Fruit fly (Drosophila melanogaster) whole organism, embryonic: ENCODE measurements around the gene pasi2.

Source experiments
- Ada2b ChIP-seq: fragments of 200-800 bp; sonication (Bioruptor generic); IDR thresholded peaks from 2 replicates; pipeline ENCODE4 v1.3.6; 2022; ENCODE audit warnings: missing biosample characterization, missing genetic modification characterization
- Asciz ChIP-seq: fragments of 200-800 bp; sonication (Bioruptor generic); optimal IDR thresholded peaks from 2 replicates; lab custom pipeline; 2017; ENCODE audit warnings: missing biosample characterization, mild to moderate bottlenecking, missing genetic modification characterization, missing genetic modification reagents
- Atf-2 ChIP-seq: fragments of 200-800 bp; sonication (Bioruptor generic); optimal IDR thresholded peaks from 2 replicates; lab custom pipeline; 2016; ENCODE audit warnings: missing biosample characterization, missing genetic modification characterization
- Bdp1 ChIP-seq: fragments of 200-800 bp; sonication (Bioruptor generic); optimal IDR thresholded peaks from 3 replicates; lab custom pipeline; 2016; ENCODE audit warnings: missing biosample characterization, missing genetic modification characterization
- BtbVII ChIP-seq: fragments of 200-800 bp; sonication (Bioruptor generic); optimal IDR thresholded peaks from 3 replicates; lab custom pipeline; 2017; ENCODE audit warnings: missing biosample characterization, mild to moderate bottlenecking, missing genetic modification characterization
- Bteb2 ChIP-seq: fragments of 200-800 bp; sonication (Bioruptor generic); optimal IDR thresholded peaks from 2 replicates; lab custom pipeline; 2016; ENCODE audit warnings: missing biosample characterization, missing genetic modification characterization
- CG10462 ChIP-seq: fragments of 200-800 bp; sonication (Bioruptor generic); optimal IDR thresholded peaks from 2 replicates; lab custom pipeline; 2016; ENCODE audit warnings: missing biosample characterization, missing genetic modification characterization
- CG12299 ChIP-seq: fragments of 200-800 bp; sonication (Bioruptor generic); optimal IDR thresholded peaks from 2 replicates; lab custom pipeline; 2018; ENCODE audit warnings: missing biosample characterization, mild to moderate bottlenecking, missing genetic modification characterization
- CG13894 ChIP-seq: fragments of 200-800 bp; sonication (Bioruptor generic); optimal IDR thresholded peaks from 3 replicates; lab custom pipeline; 2018; ENCODE audit warnings: missing biosample characterization, mild to moderate bottlenecking, missing genetic modification characterization, moderate library complexity
- CG17829 ChIP-seq: fragments of 200-800 bp; optimal IDR thresholded peaks from 2 replicates; lab custom pipeline; 2019; ENCODE audit warnings: missing biosample characterization, mild to moderate bottlenecking, missing genetic modification characterization, moderate library complexity
- CG2678 ChIP-seq: fragments of 200-800 bp; sonication (Bioruptor generic); optimal IDR thresholded peaks from 3 replicates; lab custom pipeline; 2019; ENCODE audit warnings: missing biosample characterization, mild to moderate bottlenecking, missing genetic modification characterization, moderate library complexity
- CG31365 ChIP-seq: fragments of 200-800 bp; sonication (Bioruptor generic); optimal IDR thresholded peaks from 2 replicates; lab custom pipeline; 2018; ENCODE audit warnings: missing biosample characterization, mild to moderate bottlenecking, missing genetic modification characterization
- CG31388 ChIP-seq: fragments of 200-800 bp; sonication (Bioruptor generic); optimal IDR thresholded peaks from 2 replicates; lab custom pipeline; 2016; ENCODE audit warnings: missing biosample characterization, missing genetic modification characterization
- CG6654 ChIP-seq: fragments of 200-800 bp; sonication (Bioruptor generic); optimal IDR thresholded peaks from 2 replicates; lab custom pipeline; 2017; ENCODE audit warnings: missing biosample characterization, mild to moderate bottlenecking, missing genetic modification characterization
- CG6683 ChIP-seq: fragments of 200-800 bp; sonication (Bioruptor generic); optimal IDR thresholded peaks from 2 replicates; lab custom pipeline; 2017; ENCODE audit warnings: missing biosample characterization, mild to moderate bottlenecking, missing genetic modification characterization, missing genetic modification reagents
- CG6689 ChIP-seq: fragments of 200-800 bp; sonication (Bioruptor generic); IDR thresholded peaks from 2 replicates; pipeline ENCODE4 v1.3.6; 2022; ENCODE audit warnings: missing biosample characterization, missing genetic modification characterization
- CG7839 ChIP-seq: fragments of 200-800 bp; sonication (Bioruptor generic); optimal IDR thresholded peaks from 3 replicates; lab custom pipeline; 2018; ENCODE audit warnings: missing biosample characterization, mild to moderate bottlenecking, missing genetic modification characterization, moderate library complexity
- Camta ChIP-seq: fragments of 200-800 bp; sonication (Bioruptor generic); optimal IDR thresholded peaks from 2 replicates; lab custom pipeline; 2016; ENCODE audit warnings: missing biosample characterization, missing genetic modification characterization
- Doc3 ChIP-seq: fragments of 200-800 bp; sonication (Bioruptor generic); IDR thresholded peaks from 3 replicates; pipeline ENCODE4 v1.3.6; 2022; ENCODE audit warnings: missing biosample characterization, missing genetic modification characterization; ENCODE audit not compliant: partially characterized antibody
- Hand ChIP-seq: fragments of 200-800 bp; sonication (Bioruptor generic); optimal IDR thresholded peaks from 2 replicates; lab custom pipeline; 2017; ENCODE audit warnings: mild to moderate bottlenecking, missing biosample characterization, missing genetic modification reagents, missing genetic modification characterization
- Hmx ChIP-seq: fragments of 200-800 bp; sonication (Bioruptor generic); optimal IDR thresholded peaks from 2 replicates; lab custom pipeline; 2016; ENCODE audit warnings: missing biosample characterization, missing genetic modification characterization
- MESR4 ChIP-seq: fragments of 200-800 bp; sonication (Bioruptor generic); optimal IDR thresholded peaks from 2 replicates; lab custom pipeline; 2018; ENCODE audit warnings: missing biosample characterization, mild to moderate bottlenecking, missing genetic modification characterization, moderate library complexity
- Mes4 ChIP-seq: fragments of 200-800 bp; sonication (Bioruptor generic); optimal IDR thresholded peaks from 2 replicates; lab custom pipeline; 2016; ENCODE audit warnings: missing biosample characterization, missing genetic modification characterization
- Nf-YA ChIP-seq: fragments of 200-800 bp; sonication (Bioruptor generic); IDR thresholded peaks from 2 replicates; pipeline ENCODE4 v1.3.6; 2022; ENCODE audit warnings: missing biosample characterization, missing genetic modification characterization
- NfI ChIP-seq: fragments of 200-800 bp; sonication (Bioruptor generic); optimal IDR thresholded peaks from 3 replicates; lab custom pipeline; 2018; ENCODE audit warnings: missing biosample characterization, mild to moderate bottlenecking, missing genetic modification characterization, moderate library complexity
- Pdp1 ChIP-seq, 2 experiments: fragments of 200-800 bp; sonication (Bioruptor generic); optimal IDR thresholded peaks; 3 replicates each; lab custom pipeline; 2016; ENCODE audit warnings: missing biosample characterization in 2 of 2, missing genetic modification characterization in 2 of 2, mild to moderate bottlenecking in 1 of 2, moderate library complexity in 1 of 2
- Ptx1 ChIP-seq: fragments of 200-800 bp; sonication (Bioruptor generic); IDR thresholded peaks from 2 replicates; pipeline ENCODE4 v1.3.6; 2022; ENCODE audit warnings: missing biosample characterization, missing genetic modification characterization
- Spps ChIP-seq: fragments of 200-800 bp; sonication (Bioruptor generic); optimal IDR thresholded peaks from 2 replicates; lab custom pipeline; 2018; ENCODE audit warnings: missing biosample characterization, mild to moderate bottlenecking, missing genetic modification characterization
- Sry-δ ChIP-seq: fragments of 200-800 bp; sonication (Bioruptor generic); optimal IDR thresholded peaks from 2 replicates; lab custom pipeline; 2016; ENCODE audit warnings: missing biosample characterization, missing genetic modification characterization
- abd-A ChIP-seq: fragments of 200-800 bp; sonication (Bioruptor generic); optimal IDR thresholded peaks from 3 replicates; lab custom pipeline; 2019; ENCODE audit warnings: missing biosample characterization, mild to moderate bottlenecking, missing genetic modification characterization, moderate library complexity
- btn ChIP-seq: fragments of 200-800 bp; sonication (Bioruptor generic); optimal IDR thresholded peaks from 2 replicates; lab custom pipeline; 2016; ENCODE audit warnings: missing biosample characterization, missing genetic modification characterization
- da ChIP-seq: fragments of 200-800 bp; sonication (Bioruptor generic); optimal IDR thresholded peaks from 2 replicates; lab custom pipeline; 2016; ENCODE audit warnings: missing biosample characterization, missing genetic modification characterization
- dmrt99B ChIP-seq: fragments of 200-800 bp; sonication (Bioruptor generic); optimal IDR thresholded peaks from 2 replicates; lab custom pipeline; 2018; ENCODE audit warnings: missing biosample characterization, mild to moderate bottlenecking, missing genetic modification characterization, moderate library complexity
- dpn ChIP-seq, 2 experiments: fragments of 200-800 bp; sonication (Bioruptor generic); optimal IDR thresholded peaks; 3 replicates each; lab custom pipeline; 2016; ENCODE audit warnings: missing biosample characterization in 2 of 2, missing genetic modification characterization in 2 of 2
- gro ChIP-seq: fragments of 200-800 bp; sonication (Bioruptor generic); optimal IDR thresholded peaks from 2 replicates; lab custom pipeline; 2016; ENCODE audit warnings: missing biosample characterization, missing genetic modification characterization
- jumu ChIP-seq: fragments of 200-800 bp; sonication (Bioruptor generic); optimal IDR thresholded peaks from 3 replicates; lab custom pipeline; 2016; ENCODE audit warnings: missing biosample characterization, missing genetic modification characterization
- ken ChIP-seq: fragments of 200-800 bp; sonication (Bioruptor generic); IDR thresholded peaks from 3 replicates; pipeline ENCODE4 v1.3.6; 2022; ENCODE audit warnings: missing biosample characterization, missing genetic modification characterization
- lbe ChIP-seq: fragments of 200-800 bp; sonication (Bioruptor generic); optimal IDR thresholded peaks from 2 replicates; lab custom pipeline; 2016; ENCODE audit warnings: missing biosample characterization, mild to moderate bottlenecking, missing genetic modification characterization
- lola ChIP-seq, 3 experiments: fragments of >200 bp in 2 of 3; fragments of 200-800 bp in 1 of 3; sonication (Bioruptor generic) in 1 of 3; optimal IDR thresholded peaks; 2 replicates each; lab custom pipeline; 2017 to 2019; ENCODE audit warnings: missing biosample characterization in 3 of 3, missing genetic modification characterization in 3 of 3, mild to moderate bottlenecking in 1 of 3, moderate library complexity in 1 of 3
- lov ChIP-seq, 2 experiments: fragments of 200-800 bp in 1 of 2; fragments of >200 bp in 1 of 2; sonication (Bioruptor generic) in 1 of 2; IDR thresholded peaks in 1 of 2; optimal IDR thresholded peaks in 1 of 2; 2 replicates in 1 of 2; 3 replicates in 1 of 2; pipeline versions ENCODE4 v1.3.6 to Lab custom; 2017 to 2022; ENCODE audit warnings: missing biosample characterization in 1 of 2, missing genetic modification characterization in 1 of 2
- peb ChIP-seq: fragments of 200-800 bp; sonication (Bioruptor generic); IDR thresholded peaks from 2 replicates; pipeline ENCODE4 v1.3.6; 2022; ENCODE audit warnings: missing biosample characterization, missing genetic modification characterization
- pros ChIP-seq: fragments of 200-800 bp; sonication (Bioruptor generic); optimal IDR thresholded peaks from 3 replicates; lab custom pipeline; 2019; ENCODE audit warnings: missing biosample characterization, mild to moderate bottlenecking, missing genetic modification characterization, moderate library complexity
- ranshi ChIP-seq: fragments of 200-800 bp; sonication (Bioruptor generic); IDR thresholded peaks from 2 replicates; pipeline ENCODE4 v1.3.6; 2022; ENCODE audit warnings: missing biosample characterization, missing genetic modification characterization
- sim ChIP-seq: fragments of 200-800 bp; sonication (Bioruptor generic); IDR thresholded peaks from 2 replicates; pipeline ENCODE4 v1.3.6; 2022; ENCODE audit warnings: missing biosample characterization, missing genetic modification characterization
- sima ChIP-seq: fragments of 200-800 bp; sonication (Bioruptor generic); optimal IDR thresholded peaks from 2 replicates; lab custom pipeline; 2016; ENCODE audit warnings: missing biosample characterization, missing genetic modification characterization
- sob ChIP-seq: fragments of 200-800 bp; sonication (Bioruptor generic); IDR thresholded peaks from 2 replicates; pipeline ENCODE4 v1.3.6; 2022; ENCODE audit warnings: missing biosample characterization, missing genetic modification characterization
- tap ChIP-seq: fragments of 200-800 bp; optimal IDR thresholded peaks from 3 replicates; lab custom pipeline; 2019; ENCODE audit warnings: missing biosample characterization, mild to moderate bottlenecking, missing genetic modification characterization, moderate library complexity
- unpg ChIP-seq: fragments of 200-800 bp; sonication (Bioruptor generic); optimal IDR thresholded peaks from 3 replicates; lab custom pipeline; 2018; ENCODE audit warnings: missing biosample characterization, mild to moderate bottlenecking, missing genetic modification characterization, moderate library complexity
- wek ChIP-seq: fragments of 200-800 bp; sonication (Bioruptor generic); optimal IDR thresholded peaks from 3 replicates; lab custom pipeline; 2018; ENCODE audit warnings: missing biosample characterization, mild to moderate bottlenecking, missing genetic modification characterization, moderate library complexity

The pasi2 gene

dm6 chr3R:9342248-9342882 lies 7.4 kb downstream of the pasi2 start (continued):
- peak; percentile 81 for TF ChIP-seq CG12299
- TF ChIP-seq tap (tag; lab: Kevin White, UChicago) = peak; percentile 70
- no peak for TF ChIP-seq Ada2b (GFP tag; lab: Robert Waterston, UW)
- peak; percentile 0 for TF ChIP-seq Spps (tag; lab: Kevin White, UChicago)
- peak; percentile 53 for TF ChIP-seq CG7839 (tag; lab: Kevin White, UChicago)
- TF ChIP-seq Ptx1 = no peak
- TF ChIP-seq CG10462 (GFP tag; lab: Kevin White, UChicago) = no peak
- peak; percentile 62 for TF ChIP-seq CG6683 (GFP tag; lab: Kevin White, UChicago)
- TF ChIP-seq MESR4 = peak; percentile 10
- TF ChIP-seq wek (GFP tag; lab: Kevin White, UChicago) = peak; percentile 75
- TF ChIP-seq ken (GFP tag; lab: Robert Waterston, UW) = no peak
- TF ChIP-seq CG13894 (tag; lab: Kevin White, UChicago) = peak; percentile 54
- peak; percentile 58 for TF ChIP-seq NfI (GFP tag; lab: Kevin White, UChicago)
- TF ChIP-seq Camta (GFP tag; lab: Kevin White, UChicago) = no peak
- TF ChIP-seq peb (GFP tag; lab: Robert Waterston, UW) = no peak
- no peak for TF ChIP-seq CG31365
- no peak for TF ChIP-seq Sry-δ
- TF ChIP-seq CG2678 = peak; percentile 76
- TF ChIP-seq btn = no peak
- no peak for TF ChIP-seq Doc3 (GFP tag; lab: Robert Waterston, UW)
- peak; percentile 70 for TF ChIP-seq Asciz (GFP tag; lab: Kevin White, UChicago)
- TF ChIP-seq Mes4 (GFP tag; lab: Kevin White, UChicago) = no peak
- TF ChIP-seq Pdp1 (GFP tag; optimal IDR thresholded peaks at IDR 0.05; lab: Kevin White, UChicago) = peak in 1 of 2 experiments; percentile 37
- TF ChIP-seq Hand (GFP tag; lab: Kevin White, UChicago) = peak; percentile 10
- no peak for TF ChIP-seq sima (GFP tag; lab: Kevin White, UChicago)
- no peak for TF ChIP-seq sim (GFP tag; lab: Robert Waterston, UW)
- no peak for TF ChIP-seq CG6689 (GFP tag; lab: Robert Waterston, UW)
- peak; percentile 70 for TF ChIP-seq abd-A (tag; lab: Kevin White, UChicago)
- TF ChIP-seq dmrt99B (tag; lab: Kevin White, UChicago) = peak; percentile 24
- no peak for TF ChIP-seq gro (GFP tag; lab: Kevin White, UChicago)
- TF ChIP-seq jumu (GFP tag; lab: Kevin White, UChicago) = no peak
- TF ChIP-seq ranshi = no peak
- peak; percentile 57 for TF ChIP-seq sob (GFP tag; lab: Robert Waterston, UW)
- TF ChIP-seq lola (GFP tag; optimal IDR thresholded peaks at IDR 0.05; lab: Kevin White, UChicago) = peak in 1 of 3 experiments; percentile 32
- no peak for TF ChIP-seq Hmx (GFP tag; lab: Kevin White, UChicago)
- no peak for TF ChIP-seq Bdp1 (GFP tag; lab: Kevin White, UChicago)
- no peak for TF ChIP-seq CG6654 (GFP tag; lab: Kevin White, UChicago)
- no peak for TF ChIP-seq Bteb2 (GFP tag; lab: Kevin White, UChicago)
- TF ChIP-seq dpn (GFP tag; optimal IDR thresholded peaks at IDR 0.05; lab: Kevin White, UChicago) = peak in 1 of 2 experiments; percentile 55
- no peak for TF ChIP-seq Nf-YA (GFP tag; lab: Robert Waterston, UW)
- no peak for TF ChIP-seq CG31388 (GFP tag; lab: Kevin White, UChicago)
- no peak for TF ChIP-seq da
- TF ChIP-seq CG17829 = peak; percentile 64
- TF ChIP-seq lbe (GFP tag; lab: Kevin White, UChicago) = peak; percentile 63
- peak; percentile 65 for TF ChIP-seq unpg (GFP tag; lab: Kevin White, UChicago)
- no peak for TF ChIP-seq pros (GFP tag; lab: Kevin White, UChicago)
- TF ChIP-seq BtbVII (GFP tag; lab: Kevin White, UChicago) = peak; percentile 67
- TF ChIP-seq lov (optimal IDR thresholded peaks at IDR 0.05; lab: Kevin White, UChicago) = no peak
- TF ChIP-seq lov (GFP tag; IDR thresholded peaks at IDR 0.05; lab: Robert Waterston, UW) = no peak
- no peak for TF ChIP-seq Atf-2 (GFP tag; lab: Kevin White, UChicago)
